Worm (Caenorhabditis elegans) whole organism, L4 larva: ENCODE results near the gene srv-30.

Experiments used
- D1046.2 ChIP-seq: fragments of 200-800 bp; sonication (Bioruptor generic); IDR thresholded peaks from 2 replicates; pipeline ENCODE4 v1.3.6; 2022; ENCODE audit warnings: missing genetic modification characterization, missing compliant biosample characterization
- F37D6.2 ChIP-seq: sonication (generic microtip); optimal IDR thresholded peaks from 2 replicates; lab custom pipeline; 2016; ENCODE audit warnings: mild to moderate bottlenecking, missing genetic modification characterization, missing compliant biosample characterization
- Y48G9A.11 ChIP-seq: fragments of 200-800 bp; sonication (Bioruptor generic); IDR thresholded peaks from 2 replicates; pipeline ENCODE4 v1.3.6; 2022; ENCODE audit warnings: missing genetic modification reagents, missing genetic modification characterization, missing compliant biosample characterization
- Y5F2A.4 ChIP-seq: fragments of 200-800 bp; sonication (Bioruptor generic); optimal IDR thresholded peaks from 2 replicates; lab custom pipeline; 2018; ENCODE audit warnings: mild to moderate bottlenecking, missing genetic modification characterization, missing compliant biosample characterization
- Y75B8A.6 ChIP-seq: fragments of 200-800 bp; sonication (Bioruptor generic); IDR thresholded peaks from 2 replicates; pipeline ENCODE4 v1.3.6; 2022; ENCODE audit warnings: missing genetic modification reagents, missing genetic modification characterization, missing compliant biosample characterization
- ZK546.5 ChIP-seq, 2 experiments: sonication (generic microtip); optimal IDR thresholded peaks; 2 replicates each; lab custom pipeline; 2017; ENCODE audit warnings: missing biosample characterization in 2 of 2, missing genetic modification characterization in 2 of 2
- aly-2 ChIP-seq: sonication (generic microtip); optimal IDR thresholded peaks from 2 replicates; lab custom pipeline; 2018; ENCODE audit warnings: missing biosample characterization, missing genetic modification characterization
- arid-1 ChIP-seq: fragments of 200-800 bp; sonication (Bioruptor generic); conservative IDR thresholded peaks from 2 replicates; pipeline ENCODE4 v1.3.6; 2022; ENCODE audit warnings: missing genetic modification reagents, missing genetic modification characterization, missing compliant biosample characterization
- ceh-20 ChIP-seq: fragments of 200-800 bp; sonication (Bioruptor generic); IDR thresholded peaks from 2 replicates; pipeline ENCODE4 v1.3.6; 2022; ENCODE audit warnings: missing genetic modification reagents, missing genetic modification characterization, missing compliant biosample characterization
- ceh-44 ChIP-seq: fragments of 200-800 bp; sonication (Bioruptor generic); IDR thresholded peaks from 2 replicates; pipeline ENCODE4 v1.3.6; 2022; ENCODE audit warnings: missing genetic modification reagents, missing genetic modification characterization, missing compliant biosample characterization
- ceh-62 ChIP-seq: sonication (generic microtip); optimal IDR thresholded peaks from 2 replicates; lab custom pipeline; 2017; ENCODE audit warnings: missing biosample characterization, missing genetic modification characterization
- ceh-82 ChIP-seq: sonication (generic microtip); optimal IDR thresholded peaks from 2 replicates; lab custom pipeline; 2017; ENCODE audit warnings: missing biosample characterization, missing genetic modification characterization
- ctbp-1 ChIP-seq: fragments of 200-800 bp; sonication (Bioruptor generic); IDR thresholded peaks from 2 replicates; pipeline ENCODE4 v1.3.6; 2022; ENCODE audit warnings: missing genetic modification reagents, missing genetic modification characterization, missing compliant biosample characterization
- daf-16 ChIP-seq, 3 experiments: sonication (generic microtip); optimal IDR thresholded peaks; 2 replicates each; lab custom pipeline; 2016 to 2017; ENCODE audit warnings: missing genetic modification characterization in 3 of 3, missing genetic modification reagents in 3 of 3, mild to moderate bottlenecking in 2 of 3, missing compliant biosample characterization in 2 of 3, missing biosample characterization in 1 of 3, moderate library complexity in 1 of 3
- dmd-6 ChIP-seq: fragments of 200-800 bp; sonication (Bioruptor generic); IDR thresholded peaks from 2 replicates; pipeline ENCODE4 v1.3.6; 2022; ENCODE audit warnings: missing genetic modification reagents, missing genetic modification characterization, missing compliant biosample characterization
- duxl-1 ChIP-seq: sonication (generic microtip); optimal IDR thresholded peaks from 2 replicates; lab custom pipeline; 2016; ENCODE audit warnings: mild to moderate bottlenecking, missing genetic modification characterization, moderate library complexity, missing compliant biosample characterization; ENCODE audit not compliant: poor library complexity
- hif-1 ChIP-seq, 2 experiments: sonication (generic microtip); optimal IDR thresholded peaks; 2 replicates each; lab custom pipeline; 2016 to 2017; ENCODE audit warnings: missing compliant biosample characterization in 2 of 2, missing genetic modification characterization in 2 of 2, missing genetic modification reagents in 2 of 2, missing genotype in 2 of 2, mild to moderate bottlenecking in 1 of 2
- hlh-11 ChIP-seq: fragments of 200-800 bp; sonication (Bioruptor generic); optimal IDR thresholded peaks from 2 replicates; lab custom pipeline; 2018; ENCODE audit warnings: mild to moderate bottlenecking, missing genetic modification characterization, missing compliant biosample characterization
- hlh-30 ChIP-seq: sonication (generic microtip); optimal IDR thresholded peaks from 2 replicates; lab custom pipeline; 2017; ENCODE audit warnings: antibody characterized with exemption, mild to moderate bottlenecking, missing genetic modification characterization, missing compliant biosample characterization; ENCODE audit not compliant: insufficient read depth
- lim-7 ChIP-seq: fragments of 200-800 bp; sonication (Bioruptor generic); IDR thresholded peaks from 2 replicates; pipeline ENCODE4 v1.3.6; 2022; ENCODE audit warnings: missing genetic modification characterization, missing compliant biosample characterization
- lin-13 ChIP-seq: fragments of 150-350 bp; optimal IDR thresholded peaks from 2 replicates; lab custom pipeline; 2014; ENCODE audit warnings: missing biosample characterization, missing genetic modification reagents, missing genetic modification characterization
- lin-29 ChIP-seq: fragments of 200-800 bp; sonication (Bioruptor generic); IDR thresholded peaks from 2 replicates; pipeline ENCODE4 v1.3.6; 2022; ENCODE audit warnings: missing genetic modification reagents, missing genetic modification characterization, missing compliant biosample characterization
- lin-38 ChIP-seq: fragments of 200-800 bp; sonication (Bioruptor generic); IDR thresholded peaks from 2 replicates; pipeline ENCODE4 v1.3.6; 2022; ENCODE audit warnings: missing genetic modification reagents, missing genetic modification characterization, missing compliant biosample characterization
- lin-39 ChIP-seq: fragments of 150-350 bp; optimal IDR thresholded peaks from 2 replicates; lab custom pipeline; 2014; ENCODE audit warnings: missing biosample characterization, missing genetic modification reagents, missing genetic modification characterization
- lir-3 ChIP-seq: sonication (generic microtip); optimal IDR thresholded peaks from 2 replicates; lab custom pipeline; 2016; ENCODE audit warnings: mild to moderate bottlenecking, missing genetic modification characterization, missing compliant biosample characterization
- lsy-2 ChIP-seq, 2 experiments: fragments of 150-350 bp in 1 of 2; sonication (generic microtip) in 1 of 2; optimal IDR thresholded peaks; 2 replicates each; lab custom pipeline; 2014 to 2017; ENCODE audit warnings: missing biosample characterization in 2 of 2, missing genetic modification characterization in 2 of 2
- mdt-29 ChIP-seq: fragments of 200-800 bp; sonication (Bioruptor generic); IDR thresholded peaks from 2 replicates; pipeline ENCODE4 v1.3.6; 2022; ENCODE audit warnings: missing genetic modification reagents, missing genetic modification characterization, missing compliant biosample characterization
- mes-2 ChIP-seq: sonication (generic microtip); optimal IDR thresholded peaks from 2 replicates; lab custom pipeline; 2016; ENCODE audit warnings: missing genotype, mild to moderate bottlenecking, missing genetic modification characterization, missing compliant biosample characterization; ENCODE audit not compliant: poor library complexity, severe bottlenecking
- nhr-102 ChIP-seq: sonication (generic microtip); optimal IDR thresholded peaks from 2 replicates; lab custom pipeline; 2016; ENCODE audit warnings: mild to moderate bottlenecking, missing genetic modification characterization, moderate library complexity, missing compliant biosample characterization
- nhr-25 ChIP-seq: sonication (generic microtip); optimal IDR thresholded peaks from 2 replicates; lab custom pipeline; 2017; ENCODE audit warnings: missing genetic modification characterization, mild to moderate bottlenecking, missing compliant biosample characterization, antibody characterized with exemption, moderate library complexity, borderline replicate concordance; ENCODE audit not compliant: insufficient read depth
- nhr-48 ChIP-seq: sonication (generic microtip); optimal IDR thresholded peaks from 2 replicates; lab custom pipeline; 2016; ENCODE audit warnings: mild to moderate bottlenecking, missing genetic modification characterization, missing compliant biosample characterization
- pha-4 ChIP-seq, 2 experiments: fragments of 150-350 bp in 1 of 2; fragments of 200-800 bp in 1 of 2; sonication (Bioruptor generic) in 1 of 2; IDR thresholded peaks in 1 of 2; optimal IDR thresholded peaks in 1 of 2; 2 replicates each; pipeline versions ENCODE4 v1.3.6 to Lab custom; 2014 to 2022; ENCODE audit warnings: missing genetic modification characterization in 2 of 2, missing genetic modification reagents in 2 of 2, missing biosample characterization in 1 of 2, missing compliant biosample characterization in 1 of 2
- php-3 ChIP-seq: fragments of 200-800 bp; sonication (Bioruptor generic); IDR thresholded peaks from 2 replicates; pipeline ENCODE4 v1.3.6; 2022; ENCODE audit warnings: missing genetic modification reagents, missing genetic modification characterization, missing compliant biosample characterization
- pqm-1 ChIP-seq: sonication (generic microtip); optimal IDR thresholded peaks from 2 replicates; lab custom pipeline; 2017; ENCODE audit warnings: missing biosample characterization, missing genetic modification characterization
- sdz-12 ChIP-seq: fragments of 200-800 bp; sonication (Bioruptor generic); optimal IDR thresholded peaks from 2 replicates; lab custom pipeline; 2018; ENCODE audit warnings: mild to moderate bottlenecking, missing genetic modification characterization, missing compliant biosample characterization
- skn-1 ChIP-seq: fragments of 150-350 bp; optimal IDR thresholded peaks from 2 replicates; lab custom pipeline; 2014; ENCODE audit warnings: missing biosample characterization, missing genetic modification characterization
- snpc-4 ChIP-seq: fragments of 150-350 bp; optimal IDR thresholded peaks from 2 replicates; lab custom pipeline; 2014; ENCODE audit warnings: missing biosample characterization, missing genetic modification characterization
- spr-1 ChIP-seq: sonication (generic microtip); optimal IDR thresholded peaks from 2 replicates; lab custom pipeline; 2016; ENCODE audit warnings: mild to moderate bottlenecking, missing genetic modification characterization, missing compliant biosample characterization
- spr-3 ChIP-seq: fragments of 200-800 bp; sonication (Bioruptor generic); optimal IDR thresholded peaks from 2 replicates; lab custom pipeline; 2018; ENCODE audit warnings: mild to moderate bottlenecking, missing genetic modification characterization, missing compliant biosample characterization
- tag-97 ChIP-seq: fragments of 200-800 bp; sonication (Bioruptor generic); IDR thresholded peaks from 2 replicates; pipeline ENCODE4 v1.3.6; 2022; ENCODE audit warnings: missing genetic modification characterization, missing compliant biosample characterization
- unc-62 ChIP-seq, 3 experiments: fragments of 150-350 bp in 1 of 3; sonication (generic microtip); optimal IDR thresholded peaks in 2 of 3; peaks in 1 of 3; 1 replicate in 1 of 3; 2 replicates in 2 of 3; lab custom pipeline; 2014 to 2017; ENCODE audit warnings: missing biosample characterization in 3 of 3, missing genetic modification characterization in 3 of 3, missing genetic modification reagents in 3 of 3, missing genotype in 1 of 3
- vab-7 ChIP-seq: fragments of 200-800 bp; sonication (Bioruptor generic); IDR thresholded peaks from 2 replicates; pipeline ENCODE4 v1.3.6; 2022; ENCODE audit warnings: missing genetic modification reagents, missing genetic modification characterization, missing compliant biosample characterization

Gene srv-30

DNA sequence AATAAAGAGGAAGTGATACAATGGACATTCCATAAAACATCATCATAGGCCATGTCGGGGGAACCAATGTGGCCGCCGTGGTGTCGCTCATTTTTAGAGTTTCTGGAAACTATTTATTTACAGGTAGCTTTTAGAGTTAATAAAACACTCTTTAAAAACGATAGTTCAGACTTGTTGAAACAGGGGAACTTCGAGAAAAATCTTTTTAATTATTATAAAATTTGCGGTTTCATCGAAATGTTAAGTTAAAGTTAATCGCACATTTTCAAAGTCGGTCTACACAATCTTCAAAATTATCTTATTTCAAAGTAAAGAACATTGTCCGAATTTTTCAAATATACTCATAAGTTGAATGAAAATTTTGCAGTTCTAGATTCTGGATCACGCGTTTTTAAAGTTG lies 15.0 kb upstream of the srv-30 start, which contains the start of gene ops-1:
Gene ops-1 (minus strand): TSS at position 101 of the 400 bp plus-strand sequence.
- TF ChIP-seq ctbp-1 (GFP tag; lab: Robert Waterston, UW) (no peak), mes-2 (tag; lab: Kevin White, UChicago) (no peak), skn-1 (no peak), snpc-4 (tag; lab: Kevin White, UChicago) (no peak), hif-1 (tag; optimal IDR thresholded peaks at IDR 0.05; lab: Kevin White, UChicago) (no peak), daf-16 (GFP tag; optimal IDR thresholded peaks at IDR 0.05; lab: Kevin White, UChicago) (no peak), daf-16 (tag; optimal IDR thresholded peaks at IDR 0.05; lab: Kevin White, UChicago) (no peak), Y48G9A.11 (GFP tag; lab: Robert Waterston, UW) (no peak), nhr-102 (tag; lab: Kevin White, UChicago) (no peak), spr-1 (tag; lab: Kevin White, UChicago) (no peak), lir-3 (tag; lab: Kevin White, UChicago) (no peak)

DNA sequence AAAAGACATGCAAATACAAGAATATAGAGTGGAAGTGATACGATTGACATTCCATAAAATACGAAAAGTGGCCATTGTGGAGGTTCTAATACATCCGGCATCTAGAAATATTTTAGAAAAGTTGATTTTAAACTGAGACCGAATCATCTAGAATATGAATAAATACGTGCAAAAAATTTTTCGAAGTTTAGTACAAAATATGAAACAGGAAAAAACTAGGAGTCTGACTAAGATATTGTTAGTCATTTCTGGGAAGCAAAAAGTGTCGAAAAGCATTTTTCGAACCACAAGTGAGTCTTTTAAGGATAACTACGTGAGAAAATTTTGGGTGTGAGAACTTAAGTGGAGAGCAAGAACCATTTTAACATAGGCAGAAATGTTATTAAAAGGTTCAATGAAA lies 12.9 kb upstream of the srv-30 start, which contains the start of gene srv-32:
Gene srv-32 (minus strand): TSS at position 101 of the 400 bp plus-strand sequence.
- TF ChIP-seq Y75B8A.6 (GFP tag; lab: Robert Waterston, UW) (no peak), ceh-20 (GFP tag; lab: Robert Waterston, UW) (no peak), ceh-44 (GFP tag; lab: Robert Waterston, UW) (no peak)

DNA sequence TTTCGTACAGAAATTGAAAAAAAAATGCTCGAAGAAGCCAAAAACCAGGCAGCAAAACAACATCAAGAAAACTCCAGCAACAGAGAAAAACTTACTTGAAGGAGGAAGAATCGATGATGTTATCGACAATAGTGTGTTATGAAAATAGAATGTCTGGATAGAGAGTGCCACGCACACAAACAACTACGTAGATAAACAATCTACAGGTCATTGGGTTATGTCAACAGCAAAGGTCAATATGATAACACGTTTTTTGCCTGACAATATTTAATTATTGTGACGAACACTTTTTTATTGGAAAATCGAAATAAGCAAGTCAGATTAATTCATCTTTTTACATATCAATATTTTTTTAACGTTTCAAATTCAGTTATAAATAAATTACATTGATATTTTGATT lies 10.1 kb upstream of the srv-30 start, which contains the start of gene sams-5:
Gene sams-5 (minus strand): TSS at position 131 of the 400 bp plus-strand sequence.
- TF ChIP-seq hlh-11 (tag; lab: Kevin White, UChicago) (no peak), nhr-48 (no peak), skn-1 (no peak), spr-3 (no peak), arid-1 (GFP tag; lab: Robert Waterston, UW) (no peak), sdz-12 (no peak), lin-29 (GFP tag; lab: Robert Waterston, UW) (no peak), ceh-20 (GFP tag; lab: Robert Waterston, UW) (no peak), php-3 (GFP tag; lab: Robert Waterston, UW) (no peak), lin-13 (GFP tag; lab: Kevin White, UChicago) (no peak), nhr-25 (tag; lab: Kevin White, UChicago) (no peak), pha-4 (GFP tag; IDR thresholded peaks at IDR 0.05; lab: Robert Waterston, UW) (no peak), pha-4 (tag; optimal IDR thresholded peaks at IDR 0.05; lab: Kevin White, UChicago) (no peak), lim-7 (no peak), ZK546.5 (tag; optimal IDR thresholded peaks at IDR 0.05; lab: Kevin White, UChicago) (no peak), lin-38 (GFP tag; lab: Robert Waterston, UW) (no peak), D1046.2 (no peak), vab-7 (GFP tag; lab: Robert Waterston, UW) (no peak), lsy-2 (tag; optimal IDR thresholded peaks at IDR 0.05; lab: Kevin White, UChicago) (no peak), spr-1 (tag; lab: Kevin White, UChicago) (no peak), aly-2 (tag; lab: Kevin White, UChicago) (no peak)

DNA sequence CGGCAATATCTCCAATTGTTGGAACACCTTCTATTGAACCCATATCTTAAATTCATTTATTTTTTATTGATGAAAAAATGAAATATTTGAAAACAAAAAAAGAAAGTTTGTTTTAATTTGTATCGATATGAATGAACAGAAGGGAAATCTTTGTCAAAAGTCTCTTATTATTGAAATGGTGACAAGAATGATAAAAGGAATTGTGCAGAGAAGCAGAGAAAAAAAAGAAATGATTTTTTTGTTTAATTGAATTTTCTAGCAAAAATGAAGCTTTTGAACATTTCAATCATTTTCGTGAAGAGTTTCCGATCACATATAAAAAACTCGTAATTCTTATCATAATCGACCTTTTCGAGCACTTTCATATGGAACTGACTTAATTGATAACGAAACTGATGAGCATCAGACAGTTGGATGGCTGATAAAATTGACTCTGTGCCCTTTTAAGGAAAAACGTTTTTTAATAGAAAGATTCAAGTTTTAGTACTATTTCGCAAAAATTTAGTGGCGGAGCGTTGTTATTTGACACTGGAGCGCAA lies 6.5 kb upstream of the srv-30 start, which contains the start of the genes aat-4 and T13A10.1:
Gene aat-4 (minus strand): TSS at position 51 of the 539 bp plus-strand sequence.
Gene T13A10.1 (plus strand): TSS at position 411 of the 539 bp plus-strand sequence.
- TF ChIP-seq daf-16 (GFP tag; optimal IDR thresholded peaks at IDR 0.05; lab: Kevin White, UChicago) (no peak), daf-16 (tag; optimal IDR thresholded peaks at IDR 0.05; lab: Kevin White, UChicago) (no peak), Y5F2A.4 (GFP tag; lab: Kevin White, UChicago) (no peak), ceh-82 (no peak), mes-2 (tag; lab: Kevin White, UChicago) (no peak), ceh-62 (tag; lab: Kevin White, UChicago) (no peak), unc-62 (GFP tag; optimal IDR thresholded peaks at IDR 0.05 in 1 of 2; lab: Kevin White, UChicago) (peak in 1 of 2 experiments; percentile 74), unc-62 (tag; optimal IDR thresholded peaks at IDR 0.05; lab: Kevin White, UChicago) (no peak), lin-38 (GFP tag; lab: Robert Waterston, UW) (no peak), mdt-29 (GFP tag; lab: Robert Waterston, UW) (no peak), hlh-30 (tag; lab: Kevin White, UChicago) (no peak), pqm-1 (tag; lab: Kevin White, UChicago) (peak; percentile 92), php-3 (GFP tag; lab: Robert Waterston, UW) (peak; percentile 84), duxl-1 (tag; lab: Kevin White, UChicago) (no peak), dmd-6 (peak; percentile 88), lin-13 (GFP tag; lab: Kevin White, UChicago) (no peak), F37D6.2 (tag; lab: Kevin White, UChicago) (no peak), tag-97 (GFP tag; lab: Robert Waterston, UW) (no peak), lin-39 (no peak)
